Fruit fly (Drosophila melanogaster) whole organism, embryonic: ENCODE measurements around the gene Atat.

Source experiments
- Ada2b ChIP-seq: fragments of 200-800 bp; sonication (Bioruptor generic); IDR thresholded peaks from 2 replicates; pipeline ENCODE4 v1.3.6; 2022; ENCODE audit warnings: missing biosample characterization, missing genetic modification characterization
- Awh ChIP-seq: fragments of 200-800 bp; sonication (Bioruptor generic); IDR thresholded peaks from 2 replicates; pipeline ENCODE4, ENCODE4 v1.3.6; 2022; ENCODE audit warnings: missing biosample characterization, missing genetic modification characterization
- B-H2 ChIP-seq: fragments of 200-800 bp; sonication (Bioruptor generic); optimal IDR thresholded peaks from 2 replicates; lab custom pipeline; 2018; ENCODE audit warnings: missing biosample characterization, mild to moderate bottlenecking, missing genetic modification characterization
- Blimp-1 ChIP-seq: fragments of 200-800 bp; sonication (Bioruptor generic); optimal IDR thresholded peaks from 3 replicates; lab custom pipeline; 2018; ENCODE audit warnings: missing biosample characterization, missing genetic modification characterization, mild to moderate bottlenecking, moderate library complexity, missing genetic modification reagents
- CG10267 ChIP-seq: fragments of 200-800 bp; sonication (Bioruptor generic); optimal IDR thresholded peaks from 2 replicates; lab custom pipeline; 2018; ENCODE audit warnings: missing biosample characterization, mild to moderate bottlenecking, missing genetic modification characterization, moderate library complexity
- CG11093 ChIP-seq: fragments of 200-800 bp; sonication (Bioruptor generic); IDR thresholded peaks from 3 replicates; pipeline ENCODE4 v1.3.6; 2022; ENCODE audit warnings: missing biosample characterization, missing genetic modification characterization
- CG12299 ChIP-seq: fragments of 200-800 bp; sonication (Bioruptor generic); optimal IDR thresholded peaks from 2 replicates; lab custom pipeline; 2018; ENCODE audit warnings: missing biosample characterization, mild to moderate bottlenecking, missing genetic modification characterization
- CG12744 ChIP-seq: fragments of 200-800 bp; sonication (Bioruptor generic); optimal IDR thresholded peaks from 2 replicates; lab custom pipeline; 2016; ENCODE audit warnings: missing biosample characterization, missing genetic modification characterization
- CG13123 ChIP-seq: fragments of 200-800 bp; sonication (Bioruptor generic); optimal IDR thresholded peaks from 2 replicates; lab custom pipeline; 2016; ENCODE audit warnings: missing biosample characterization, missing genetic modification characterization
- CG13287 ChIP-seq: fragments of 200-800 bp; sonication (Bioruptor generic); IDR thresholded peaks from 2 replicates; pipeline ENCODE4 v1.3.6; 2022; ENCODE audit warnings: missing biosample characterization, missing genetic modification characterization; ENCODE audit not compliant: partially characterized antibody
- CG13624 ChIP-seq: fragments of 200-800 bp; sonication (Bioruptor generic); optimal IDR thresholded peaks from 2 replicates; lab custom pipeline; 2016; ENCODE audit warnings: missing biosample characterization, missing genetic modification characterization
- CG14710 ChIP-seq: fragments of 200-800 bp; sonication (Bioruptor generic); optimal IDR thresholded peaks from 3 replicates; lab custom pipeline; 2019; ENCODE audit warnings: missing biosample characterization, mild to moderate bottlenecking, missing genetic modification characterization, moderate library complexity
- CG15514 ChIP-seq: fragments of 200-800 bp; sonication (Bioruptor generic); optimal IDR thresholded peaks from 3 replicates; lab custom pipeline; 2017; ENCODE audit warnings: missing biosample characterization, missing genetic modification characterization, mild to moderate bottlenecking, moderate library complexity, missing genetic modification reagents
- CG17186 ChIP-seq: fragments of 200-800 bp; sonication (Bioruptor generic); optimal IDR thresholded peaks from 3 replicates; lab custom pipeline; 2017; ENCODE audit warnings: missing biosample characterization, missing genetic modification reagents, missing genetic modification characterization
- CG18476 ChIP-seq: fragments of 200-800 bp; sonication (Bioruptor generic); optimal IDR thresholded peaks from 2 replicates; lab custom pipeline; 2016; ENCODE audit warnings: missing biosample characterization, mild to moderate bottlenecking, missing genetic modification characterization
- CG18619 ChIP-seq: fragments of 200-800 bp; sonication (Bioruptor generic); optimal IDR thresholded peaks from 3 replicates; lab custom pipeline; 2017; ENCODE audit warnings: missing biosample characterization, mild to moderate bottlenecking, missing genetic modification characterization
- CG32772 ChIP-seq: fragments of 200-800 bp; sonication (Bioruptor generic); IDR thresholded peaks from 2 replicates; pipeline ENCODE4 v1.3.6; 2022; ENCODE audit warnings: missing biosample characterization, missing genetic modification characterization
- CG3281 ChIP-seq: fragments of 200-800 bp; sonication (Bioruptor generic); optimal IDR thresholded peaks from 3 replicates; lab custom pipeline; 2017; ENCODE audit warnings: missing biosample characterization, mild to moderate bottlenecking, missing genetic modification characterization
- CG3407 ChIP-seq: fragments of 200-800 bp; sonication (Bioruptor generic); optimal IDR thresholded peaks from 2 replicates; lab custom pipeline; 2018; ENCODE audit warnings: missing biosample characterization, mild to moderate bottlenecking, missing genetic modification characterization
- CG3995 ChIP-seq: fragments of 200-800 bp; sonication (Bioruptor generic); optimal IDR thresholded peaks from 3 replicates; lab custom pipeline; 2016; ENCODE audit warnings: missing biosample characterization, missing genetic modification characterization
- Elba2 ChIP-seq: fragments of 200-800 bp; sonication (Bioruptor generic); optimal IDR thresholded peaks from 3 replicates; lab custom pipeline; 2016; ENCODE audit warnings: missing biosample characterization, missing genetic modification characterization
- Gsc ChIP-seq: fragments of 200-800 bp; sonication (Bioruptor generic); IDR thresholded peaks from 2 replicates; pipeline ENCODE4 v1.3.6; 2022; ENCODE audit warnings: missing biosample characterization, missing genetic modification characterization
- HLH3B ChIP-seq: fragments of 200-800 bp; sonication (Bioruptor generic); IDR thresholded peaks from 2 replicates; pipeline ENCODE4 v1.3.6; 2022; ENCODE audit warnings: missing biosample characterization, missing genetic modification characterization
- HLHmδ ChIP-seq: fragments of 200-800 bp; sonication (Bioruptor generic); optimal IDR thresholded peaks from 2 replicates; lab custom pipeline; 2018; ENCODE audit warnings: missing biosample characterization, mild to moderate bottlenecking, missing genetic modification characterization, moderate library complexity
- Hey ChIP-seq: fragments of 200-800 bp; sonication (Bioruptor generic); optimal IDR thresholded peaks from 3 replicates; lab custom pipeline; 2018; ENCODE audit warnings: missing biosample characterization, mild to moderate bottlenecking, missing genetic modification characterization
- Hmr ChIP-seq: fragments of 200-800 bp; sonication (Bioruptor generic); optimal IDR thresholded peaks from 3 replicates; lab custom pipeline; 2017; ENCODE audit warnings: mild to moderate bottlenecking, missing biosample characterization, missing genetic modification reagents, missing genetic modification characterization
- Lpt ChIP-seq: fragments of >200 bp; optimal IDR thresholded peaks from 2 replicates; lab custom pipeline; 2018; ENCODE audit warnings: missing biosample characterization, missing genetic modification characterization
- MESR4 ChIP-seq: fragments of 200-800 bp; sonication (Bioruptor generic); optimal IDR thresholded peaks from 2 replicates; lab custom pipeline; 2018; ENCODE audit warnings: missing biosample characterization, mild to moderate bottlenecking, missing genetic modification characterization, moderate library complexity
- Optix ChIP-seq: fragments of 200-800 bp; sonication (Bioruptor generic); IDR thresholded peaks from 3 replicates; pipeline ENCODE4 v1.3.6; 2022; ENCODE audit warnings: missing biosample characterization, missing genetic modification characterization
- Spps ChIP-seq: fragments of 200-800 bp; sonication (Bioruptor generic); optimal IDR thresholded peaks from 2 replicates; lab custom pipeline; 2018; ENCODE audit warnings: missing biosample characterization, mild to moderate bottlenecking, missing genetic modification characterization
- Trl ChIP-seq, 3 experiments: fragments of >200 bp in 2 of 3; fragments of 200-800 bp in 1 of 3; sonication (Bioruptor generic) in 1 of 3; optimal IDR thresholded peaks; 2 replicates in 1 of 3; 3 replicates in 2 of 3; lab custom pipeline; 2016 to 2017; ENCODE audit warnings: missing biosample characterization in 1 of 3, missing genetic modification characterization in 1 of 3
- ase ChIP-seq: fragments of 200-800 bp; sonication (Bioruptor generic); IDR thresholded peaks from 3 replicates; pipeline ENCODE4 v1.3.6; 2022; ENCODE audit warnings: missing biosample characterization, missing genetic modification characterization
- da ChIP-seq: fragments of 200-800 bp; sonication (Bioruptor generic); optimal IDR thresholded peaks from 2 replicates; lab custom pipeline; 2016; ENCODE audit warnings: missing biosample characterization, missing genetic modification characterization
- disco-r ChIP-seq: fragments of 200-800 bp; sonication (Bioruptor generic); optimal IDR thresholded peaks from 2 replicates; lab custom pipeline; 2016; ENCODE audit warnings: missing biosample characterization, missing genetic modification characterization
- esg ChIP-seq: fragments of 200-800 bp; sonication (Bioruptor generic); conservative IDR thresholded peaks from 2 replicates; pipeline ENCODE4 v1.3.6; 2022; ENCODE audit warnings: missing biosample characterization, missing genetic modification characterization
- fu2 ChIP-seq: fragments of 200-800 bp; sonication (Bioruptor generic); optimal IDR thresholded peaks from 2 replicates; lab custom pipeline; 2016; ENCODE audit warnings: missing biosample characterization, missing genetic modification characterization
- gem ChIP-seq: fragments of 200-800 bp; sonication (Bioruptor generic); optimal IDR thresholded peaks from 2 replicates; lab custom pipeline; 2019; ENCODE audit warnings: missing biosample characterization, mild to moderate bottlenecking, missing genetic modification characterization, moderate library complexity
- ham ChIP-seq: fragments of 200-800 bp; sonication (Bioruptor generic); IDR thresholded peaks from 2 replicates; pipeline ENCODE4 v1.3.6; 2022; ENCODE audit warnings: missing biosample characterization, missing genetic modification characterization
- hkb ChIP-seq, 2 experiments: fragments of 200-800 bp in 1 of 2; fragments of >200 bp in 1 of 2; sonication (Bioruptor generic) in 1 of 2; IDR thresholded peaks in 1 of 2; optimal IDR thresholded peaks in 1 of 2; 2 replicates each; pipeline versions ENCODE4 v1.3.6 to Lab custom; 2017 to 2022; ENCODE audit warnings: missing biosample characterization in 1 of 2, missing genetic modification characterization in 1 of 2
- nerfin-2 ChIP-seq: fragments of 200-800 bp; sonication (Bioruptor generic); IDR thresholded peaks from 2 replicates; pipeline ENCODE4 v1.3.6; 2022; ENCODE audit warnings: missing biosample characterization, missing genetic modification characterization; ENCODE audit not compliant: partially characterized antibody
- pros ChIP-seq: fragments of 200-800 bp; sonication (Bioruptor generic); optimal IDR thresholded peaks from 3 replicates; lab custom pipeline; 2019; ENCODE audit warnings: missing biosample characterization, mild to moderate bottlenecking, missing genetic modification characterization, moderate library complexity
- sens-2 ChIP-seq: fragments of 200-800 bp; sonication (Bioruptor generic); IDR thresholded peaks from 2 replicates; pipeline ENCODE4 v1.3.6; 2022; ENCODE audit warnings: missing biosample characterization, missing genetic modification characterization
- slp2 ChIP-seq: fragments of 200-800 bp; sonication (Bioruptor generic); optimal IDR thresholded peaks from 2 replicates; lab custom pipeline; 2016; ENCODE audit warnings: missing biosample characterization, missing genetic modification characterization
- ttk ChIP-seq: fragments of 200-800 bp; sonication (Bioruptor generic); IDR thresholded peaks from 2 replicates; pipeline ENCODE4 v2.1.2; 2022; ENCODE audit warnings: missing biosample characterization, missing genetic modification characterization
- usp ChIP-seq: fragments of >200 bp; optimal IDR thresholded peaks from 2 replicates; lab custom pipeline; 2017; ENCODE audit warnings: missing biosample characterization, missing genetic modification characterization
- vnd ChIP-seq: fragments of 200-800 bp; sonication (Bioruptor generic); IDR thresholded peaks from 3 replicates; pipeline ENCODE4 v1.3.6; 2022; ENCODE audit warnings: missing biosample characterization, missing genetic modification characterization; ENCODE audit not compliant: partially characterized antibody
- yki ChIP-seq: fragments of >200 bp; optimal IDR thresholded peaks from 3 replicates; lab custom pipeline; 2018
- zen2 ChIP-seq: fragments of 200-800 bp; sonication (Bioruptor generic); IDR thresholded peaks from 3 replicates; pipeline ENCODE4 v1.3.6; 2022; ENCODE audit warnings: missing biosample characterization, missing genetic modification characterization; ENCODE audit not compliant: partially characterized antibody
- zf30C ChIP-seq: fragments of 200-800 bp; sonication (Bioruptor generic); optimal IDR thresholded peaks from 3 replicates; lab custom pipeline; 2018; ENCODE audit warnings: missing biosample characterization, mild to moderate bottlenecking, missing genetic modification characterization

Gene Atat

dm6 chr3L:9420054-9420818, 6.3 kb downstream of the Atat start (continued):
- TF ChIP-seq Hmr (GFP tag; lab: Kevin White, UChicago) = peak; percentile 9
- no peak for TF ChIP-seq Elba2 (GFP tag; lab: Kevin White, UChicago)
- TF ChIP-seq Trl (optimal IDR thresholded peaks at IDR 0.05; lab: Kevin White, UChicago) = peak in 1 of 2 experiments; percentile 1
- TF ChIP-seq Trl (GFP tag; optimal IDR thresholded peaks at IDR 0.05; lab: Kevin White, UChicago) = no peak
- 0 out of 2 replicates have a peak, but pooled peaks have one; percentile 32 for TF ChIP-seq Gsc
- TF ChIP-seq Ada2b (GFP tag; lab: Robert Waterston, UW) = peak; percentile 55
- peak; percentile 49 for TF ChIP-seq Blimp-1 (GFP tag; lab: Kevin White, UChicago)
- TF ChIP-seq usp = no peak
- peak; percentile 68 for TF ChIP-seq Awh
- TF ChIP-seq fu2 (GFP tag; lab: Kevin White, UChicago) = no peak
- TF ChIP-seq slp2 (GFP tag; lab: Kevin White, UChicago) = peak; percentile 17
- TF ChIP-seq yki (lab: Kevin White, UChicago) = no peak
- peak; percentile 24 for TF ChIP-seq CG15514 (GFP tag; lab: Kevin White, UChicago)
- TF ChIP-seq B-H2 = no peak
- TF ChIP-seq zf30C (GFP tag; lab: Kevin White, UChicago) = no peak
- no peak for TF ChIP-seq sens-2
- TF ChIP-seq CG3995 (GFP tag; lab: Kevin White, UChicago) = no peak
- TF ChIP-seq hkb (optimal IDR thresholded peaks at IDR 0.05; lab: Kevin White, UChicago) = no peak
- peak; percentile 66; the same call in 1 of the 2 replicates for TF ChIP-seq hkb (GFP tag; IDR thresholded peaks at IDR 0.05; lab: Robert Waterston, UW)
- no peak for TF ChIP-seq disco-r (GFP tag; lab: Kevin White, UChicago)
- no peak for TF ChIP-seq nerfin-2 (GFP tag; lab: Robert Waterston, UW)
- TF ChIP-seq CG13123 (GFP tag; lab: Kevin White, UChicago) = no peak
- TF ChIP-seq CG12299 (tag; lab: Kevin White, UChicago) = no peak
- no peak for TF ChIP-seq CG13624
- TF ChIP-seq gem (tag; lab: Kevin White, UChicago) = peak; percentile 72
- TF ChIP-seq HLH3B (GFP tag; lab: Robert Waterston, UW) = peak; percentile 65; the same call in 1 of the 2 replicates
- TF ChIP-seq CG3281 (GFP tag; lab: Kevin White, UChicago) = peak; percentile 25
- TF ChIP-seq zen2 = no peak
- no peak for TF ChIP-seq MESR4 (GFP tag; lab: Kevin White, UChicago)
- TF ChIP-seq ase (GFP tag; lab: Robert Waterston, UW) = no peak
- TF ChIP-seq ttk (GFP tag; lab: Robert Waterston, UW) = peak; percentile 54
- TF ChIP-seq Hey (tag; lab: Kevin White, UChicago) = no peak
- TF ChIP-seq CG10267 = peak; percentile 4
- no peak for TF ChIP-seq vnd
- TF ChIP-seq CG18619 (GFP tag; lab: Kevin White, UChicago) = peak; percentile 23
- peak; percentile 4 for TF ChIP-seq CG12744
- TF ChIP-seq Spps (tag; lab: Kevin White, UChicago) = no peak
- TF ChIP-seq HLHmδ (GFP tag; lab: Kevin White, UChicago) = no peak
- no peak for TF ChIP-seq CG18476 (GFP tag; lab: Kevin White, UChicago)
- peak; percentile 14 for TF ChIP-seq CG3407 (GFP tag; lab: Kevin White, UChicago)
- no peak for TF ChIP-seq CG11093 (GFP tag; lab: Robert Waterston, UW)
- TF ChIP-seq esg (GFP tag; lab: Robert Waterston, UW) = peak; percentile 63; the same call in 1 of the 2 replicates
- TF ChIP-seq CG14710 = no peak
- TF ChIP-seq Lpt (GFP tag; lab: Kevin White, UChicago) = no peak
- no peak for TF ChIP-seq pros (GFP tag; lab: Kevin White, UChicago)
- TF ChIP-seq Optix = no peak
- no peak for TF ChIP-seq ham (GFP tag; lab: Robert Waterston, UW)
- TF ChIP-seq CG13287 (GFP tag; lab: Robert Waterston, UW) = no peak
- TF ChIP-seq CG32772 (GFP tag; lab: Robert Waterston, UW) = no peak; the same call in 1 of the 2 replicates
- TF ChIP-seq CG17186 = no peak
- no peak for TF ChIP-seq da (GFP tag; lab: Kevin White, UChicago)
